Worm (Caenorhabditis elegans) whole organism, L1 larva: ENCODE data around the gene srw-14.

Experiments used
- ama-1 ChIP-seq: fragments of 150-350 bp; optimal IDR thresholded peaks from 2 replicates; lab custom pipeline; 2014
- efl-1 ChIP-seq, 4 experiments: fragments of 150-350 bp; optimal IDR thresholded peaks in 3 of 4; peaks in 1 of 4; 1 replicate in 1 of 4; 2 replicates in 3 of 4; lab custom pipeline; 2014; ENCODE audit warnings: missing biosample characterization in 2 of 4, missing genetic modification characterization in 2 of 4, missing genetic modification reagents in 2 of 4
- fkh-10 ChIP-seq: sonication (generic microtip); optimal IDR thresholded peaks from 2 replicates; lab custom pipeline; 2017; ENCODE audit warnings: missing biosample characterization, missing genetic modification reagents, missing genetic modification characterization
- hpl-2 ChIP-seq: fragments of 150-350 bp; optimal IDR thresholded peaks from 2 replicates; lab custom pipeline; 2014; ENCODE audit warnings: missing biosample characterization, missing genetic modification reagents, missing genetic modification characterization
- nhr-20 ChIP-seq: sonication (generic microtip); optimal IDR thresholded peaks from 2 replicates; lab custom pipeline; 2016; ENCODE audit warnings: mild to moderate bottlenecking, missing genetic modification characterization, missing compliant biosample characterization
- nhr-237 ChIP-seq: fragments of 150-350 bp; optimal IDR thresholded peaks from 2 replicates; lab custom pipeline; 2014; ENCODE audit warnings: missing biosample characterization, missing genetic modification characterization
- pag-3 ChIP-seq: sonication (generic microtip); optimal IDR thresholded peaks from 2 replicates; lab custom pipeline; 2017; ENCODE audit warnings: missing genetic modification characterization, mild to moderate bottlenecking, missing compliant biosample characterization, antibody characterized with exemption, borderline replicate concordance; ENCODE audit not compliant: insufficient read depth
- pqm-1 ChIP-seq: sonication (generic microtip); optimal IDR thresholded peaks from 3 replicates; lab custom pipeline; 2017; ENCODE audit warnings: missing biosample characterization, missing genetic modification characterization
- skn-1 ChIP-seq: fragments of 150-350 bp; optimal IDR thresholded peaks from 2 replicates; lab custom pipeline; 2014; ENCODE audit warnings: missing biosample characterization, missing genetic modification characterization
- snpc-4 ChIP-seq: fragments of 150-350 bp; optimal IDR thresholded peaks from 2 replicates; lab custom pipeline; 2014; ENCODE audit warnings: missing biosample characterization, missing genetic modification characterization
- unc-62 ChIP-seq: fragments of 150-350 bp; optimal IDR thresholded peaks from 2 replicates; lab custom pipeline; 2014; ENCODE audit warnings: missing biosample characterization, missing genetic modification reagents, missing genetic modification characterization
- unc-86 ChIP-seq: sonication (generic microtip); optimal IDR thresholded peaks from 2 replicates; lab custom pipeline; 2016; ENCODE audit warnings: missing genetic modification characterization, missing compliant biosample characterization
- zag-1 ChIP-seq: fragments of 150-350 bp; optimal IDR thresholded peaks from 2 replicates; lab custom pipeline; 2014; ENCODE audit warnings: missing biosample characterization, missing genetic modification characterization

DNA sequence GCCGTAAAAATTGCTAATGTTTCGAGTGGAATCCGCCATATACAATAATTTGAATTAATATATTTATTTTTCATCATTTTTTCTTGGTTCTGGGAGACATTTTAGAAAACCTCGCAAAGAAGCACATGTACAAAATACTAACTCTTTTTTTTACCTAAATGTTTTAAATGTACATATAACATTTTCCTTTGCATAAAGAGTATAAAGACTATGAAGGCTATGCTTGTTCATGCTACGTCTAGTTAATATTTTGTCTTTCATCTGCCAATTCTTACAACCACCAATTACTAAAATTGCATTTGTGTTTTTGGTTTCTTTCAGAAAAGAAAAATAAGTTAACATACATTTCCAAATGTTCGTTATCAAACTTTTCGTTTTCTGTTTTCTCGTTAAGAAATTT is 4.4 kb upstream of the srw-14 start, which contains the start of gene irld-25:
- TF ChIP-seq hpl-2 (no peak), skn-1 (no peak), unc-62 (GFP tag; lab: Kevin White, UChicago) (no peak), zag-1 (no peak), nhr-20 (tag; lab: Kevin White, UChicago) (no peak), ama-1 (lab: Kevin White, UChicago) (no peak), unc-86 (tag; lab: Kevin White, UChicago) (no peak), pag-3 (tag; lab: Kevin White, UChicago) (no peak), efl-1 (optimal IDR thresholded peaks at IDR 0.05; lab: Kevin White, UChicago) (no peak), efl-1 (GFP tag; optimal IDR thresholded peaks at IDR 0.05 in 1 of 2; lab: Kevin White, UChicago) (no peak), pqm-1 (tag; lab: Kevin White, UChicago) (no peak), fkh-10 (GFP tag; lab: Kevin White, UChicago) (no peak), snpc-4 (no peak), nhr-237 (tag; lab: Kevin White, UChicago) (no peak)
